3 worm cellular contexts compared by ENCODE assay signal in the genomic region with DNA sequence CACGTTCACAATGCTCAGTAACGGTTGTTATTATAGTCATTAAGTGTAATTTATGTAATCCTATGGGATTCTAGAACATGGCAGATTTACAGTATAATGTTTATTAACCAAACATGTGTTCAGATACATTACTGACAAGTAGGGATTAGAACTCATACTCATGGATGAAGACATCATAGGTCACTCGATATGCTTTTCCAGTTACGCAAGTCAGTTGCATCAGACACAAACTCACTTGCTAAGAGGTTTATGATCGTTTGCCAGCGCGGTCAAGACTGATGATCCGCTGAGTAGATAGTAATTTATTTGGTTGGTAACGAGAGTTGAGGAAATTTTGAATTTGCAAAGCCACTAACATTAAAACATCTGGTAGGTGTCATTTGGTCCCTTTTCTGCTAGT.
TF ChIP-seq lines count a peak whose summit lies in the region.

No protein-coding gene starts in this region.

TF ChIP-seq in whole organism, L1 larva, 84 proteins besides CTCF, POLR2A, EP300 and RAD21:
- TF ChIP-seq xbp-1 (tag; optimal IDR thresholded peaks at IDR 0.05; lab: Kevin White, UChicago) (no peak), vab-15 (tag; optimal IDR thresholded peaks at IDR 0.05; lab: Kevin White, UChicago) (no peak), ets-5 (GFP tag; IDR thresholded peaks at IDR 0.05; lab: Robert Waterston, UW) (no peak), dsc-1 (tag; optimal IDR thresholded peaks at IDR 0.05; lab: Kevin White, UChicago) (peak; percentile 10), aly-2 (tag; optimal IDR thresholded peaks at IDR 0.05; lab: Kevin White, UChicago) (no peak), nhr-12 (tag; optimal IDR thresholded peaks at IDR 0.05; lab: Kevin White, UChicago) (no peak)

TF ChIP-seq in whole organism, L4 larva, 104 proteins besides CTCF, POLR2A, EP300 and RAD21:
- TF ChIP-seq unc-130 (GFP tag; optimal IDR thresholded peaks at IDR 0.05; lab: Kevin White, UChicago) = no peak
- TF ChIP-seq zip-2 (tag; optimal IDR thresholded peaks at IDR 0.05; lab: Kevin White, UChicago) = no peak
- peak in 1 of 2 experiments; percentile 41 for TF ChIP-seq unc-62 (GFP tag; optimal IDR thresholded peaks at IDR 0.05 in 1 of 2; lab: Kevin White, UChicago)
- no peak for TF ChIP-seq unc-62 (tag; optimal IDR thresholded peaks at IDR 0.05; lab: Kevin White, UChicago)
- no peak for TF ChIP-seq duxl-1 (tag; optimal IDR thresholded peaks at IDR 0.05; lab: Kevin White, UChicago; ENCODE audit: poor library complexity)
- no peak for TF ChIP-seq vab-7 (GFP tag; IDR thresholded peaks at IDR 0.05; lab: Robert Waterston, UW)
- TF ChIP-seq zfp-3 (GFP tag; conservative IDR thresholded peaks at IDR 0.05; lab: Robert Waterston, UW) = no peak
- TF ChIP-seq aha-1 (tag; lab: Kevin White, UChicago) = peak; percentile 79

TF ChIP-seq in whole organism, mixed stage, embryonic, 35 proteins besides CTCF, POLR2A, EP300 and RAD21:
- TF ChIP-seq zip-8 (tag; optimal IDR thresholded peaks at IDR 0.05; lab: Kevin White, UChicago) = peak; percentile 57
- no peak for TF ChIP-seq ces-1 (GFP tag; optimal IDR thresholded peaks at IDR 0.05; lab: Kevin White, UChicago)
- no peak for TF ChIP-seq ceh-83 (GFP tag; optimal IDR thresholded peaks at IDR 0.05; lab: Kevin White, UChicago)
- TF ChIP-seq sptf-1 (tag; optimal IDR thresholded peaks at IDR 0.05; lab: Kevin White, UChicago) = no peak
- TF ChIP-seq drap-1 (GFP tag; optimal IDR thresholded peaks at IDR 0.05; lab: Kevin White, UChicago) = no peak
- TF ChIP-seq elt-3 (tag; optimal IDR thresholded peaks at IDR 0.05; lab: Kevin White, UChicago) = no peak
- peak; percentile 91 for TF ChIP-seq nhr-2 (tag; optimal IDR thresholded peaks at IDR 0.05; lab: Kevin White, UChicago)
- no peak for TF ChIP-seq unc-120 (tag; optimal IDR thresholded peaks at IDR 0.05; lab: Kevin White, UChicago; ENCODE audit: poor library complexity, severe bottlenecking)
